Worm (Caenorhabditis elegans) whole organism, L2 larva: ENCODE data around the gene srbc-6.

Experiments
- lin-13 ChIP-seq: fragments of 150-350 bp; optimal IDR thresholded peaks from 2 replicates; lab custom pipeline; 2014; ENCODE audit warnings: missing biosample characterization, missing genetic modification reagents, missing genetic modification characterization
- ztf-1 ChIP-seq: fragments of 200-800 bp; sonication (Bioruptor generic); conservative IDR thresholded peaks from 2 replicates; pipeline ENCODE4 v1.3.6; 2022; ENCODE audit warnings: missing genetic modification characterization, missing compliant biosample characterization

ce11 chrV:3132116-3132515 lies 37.8 kb upstream of the srbc-6 start:
- TF ChIP-seq lin-13 (GFP tag; lab: Kevin White, UChicago): no peak
- no peak for TF ChIP-seq ztf-1 (GFP tag; lab: Robert Waterston, UW)
